Fruit fly (Drosophila melanogaster) whole organism, embryonic: ENCODE data around the gene Cpr67Fb.

Experiments used
- B-H2 ChIP-seq: fragments of 200-800 bp; sonication (Bioruptor generic); optimal IDR thresholded peaks from 2 replicates; lab custom pipeline; 2018; ENCODE audit warnings: missing biosample characterization, mild to moderate bottlenecking, missing genetic modification characterization
- CG10267 ChIP-seq: fragments of 200-800 bp; sonication (Bioruptor generic); optimal IDR thresholded peaks from 2 replicates; lab custom pipeline; 2018; ENCODE audit warnings: missing biosample characterization, mild to moderate bottlenecking, missing genetic modification characterization, moderate library complexity
- CG10543 ChIP-seq: fragments of 200-800 bp; sonication (Bioruptor generic); optimal IDR thresholded peaks from 3 replicates; lab custom pipeline; 2017; ENCODE audit warnings: missing biosample characterization, mild to moderate bottlenecking, missing genetic modification characterization, moderate library complexity
- CG11560 ChIP-seq: fragments of 200-800 bp; sonication (Bioruptor generic); IDR thresholded peaks from 3 replicates; pipeline ENCODE4 v1.3.6; 2022; ENCODE audit warnings: missing biosample characterization, missing genetic modification characterization
- CG11723 ChIP-seq: fragments of 200-800 bp; sonication (Bioruptor generic); optimal IDR thresholded peaks from 2 replicates; lab custom pipeline; 2017; ENCODE audit warnings: missing biosample characterization, mild to moderate bottlenecking, missing genetic modification characterization
- CG12155 ChIP-seq: fragments of 200-800 bp; sonication (Bioruptor generic); optimal IDR thresholded peaks from 3 replicates; lab custom pipeline; 2016; ENCODE audit warnings: missing biosample characterization, missing genetic modification characterization
- CG12659 ChIP-seq: fragments of 200-800 bp; sonication (Bioruptor generic); optimal IDR thresholded peaks from 3 replicates; lab custom pipeline; 2017; ENCODE audit warnings: mild to moderate bottlenecking, missing biosample characterization, missing genetic modification reagents, missing genetic modification characterization
- CG12942 ChIP-seq: fragments of 200-800 bp; sonication (Bioruptor generic); optimal IDR thresholded peaks from 3 replicates; lab custom pipeline; 2016; ENCODE audit warnings: missing biosample characterization, missing genetic modification characterization
- CG13287 ChIP-seq: fragments of 200-800 bp; sonication (Bioruptor generic); IDR thresholded peaks from 2 replicates; pipeline ENCODE4 v1.3.6; 2022; ENCODE audit warnings: missing biosample characterization, missing genetic modification characterization; ENCODE audit not compliant: partially characterized antibody
- CG1529 ChIP-seq: fragments of 200-800 bp; sonication (Bioruptor generic); optimal IDR thresholded peaks from 3 replicates; lab custom pipeline; 2018; ENCODE audit warnings: missing biosample characterization, missing genetic modification characterization
- CG15601 ChIP-seq: fragments of 200-800 bp; sonication (Bioruptor generic); optimal IDR thresholded peaks from 3 replicates; lab custom pipeline; 2019; ENCODE audit warnings: missing biosample characterization, mild to moderate bottlenecking, missing genetic modification characterization, moderate library complexity
- CG17359 ChIP-seq: fragments of 200-800 bp; sonication (Bioruptor generic); optimal IDR thresholded peaks from 3 replicates; lab custom pipeline; 2018; ENCODE audit warnings: missing biosample characterization, mild to moderate bottlenecking, missing genetic modification characterization, moderate library complexity
- CG18476 ChIP-seq: fragments of 200-800 bp; sonication (Bioruptor generic); optimal IDR thresholded peaks from 2 replicates; lab custom pipeline; 2016; ENCODE audit warnings: missing biosample characterization, mild to moderate bottlenecking, missing genetic modification characterization
- CG2129 ChIP-seq: fragments of 200-800 bp; sonication (Bioruptor generic); IDR thresholded peaks from 2 replicates; pipeline ENCODE4 v1.3.6; 2022; ENCODE audit warnings: missing biosample characterization, missing genetic modification characterization; ENCODE audit not compliant: partially characterized antibody
- CG2889 ChIP-seq: fragments of 200-800 bp; sonication (Bioruptor generic); IDR thresholded peaks from 3 replicates; pipeline ENCODE4 v1.3.6; 2022; ENCODE audit warnings: missing biosample characterization, missing genetic modification characterization
- CG32772 ChIP-seq: fragments of 200-800 bp; sonication (Bioruptor generic); IDR thresholded peaks from 2 replicates; pipeline ENCODE4 v1.3.6; 2022; ENCODE audit warnings: missing biosample characterization, missing genetic modification characterization
- CG33557 ChIP-seq: fragments of 200-800 bp; sonication (Bioruptor generic); optimal IDR thresholded peaks from 2 replicates; lab custom pipeline; 2019; ENCODE audit warnings: missing biosample characterization, mild to moderate bottlenecking, missing genetic modification characterization, moderate library complexity
- CG4424 ChIP-seq: fragments of 200-800 bp; sonication (Bioruptor generic); optimal IDR thresholded peaks from 3 replicates; lab custom pipeline; 2016; ENCODE audit warnings: missing biosample characterization, missing genetic modification characterization
- CG6683 ChIP-seq: fragments of 200-800 bp; sonication (Bioruptor generic); optimal IDR thresholded peaks from 2 replicates; lab custom pipeline; 2017; ENCODE audit warnings: missing biosample characterization, mild to moderate bottlenecking, missing genetic modification characterization, missing genetic modification reagents
- CG6791 ChIP-seq: fragments of 200-800 bp; sonication (Bioruptor generic); IDR thresholded peaks from 3 replicates; pipeline ENCODE4 v1.3.6; 2022; ENCODE audit warnings: missing biosample characterization, missing genetic modification characterization; ENCODE audit not compliant: partially characterized antibody
- CG7928 ChIP-seq: fragments of 200-800 bp; sonication (Bioruptor generic); optimal IDR thresholded peaks from 2 replicates; lab custom pipeline; 2017; ENCODE audit warnings: missing biosample characterization, mild to moderate bottlenecking, missing genetic modification characterization
- CG8290 ChIP-seq, 3 experiments: fragments of 200-800 bp; sonication (Bioruptor generic); optimal IDR thresholded peaks; 2 replicates each; lab custom pipeline; 2016 to 2019; ENCODE audit warnings: missing biosample characterization in 3 of 3, missing genetic modification characterization in 3 of 3, mild to moderate bottlenecking in 2 of 3, moderate library complexity in 1 of 3
- Dll ChIP-seq: fragments of 200-800 bp; sonication (Bioruptor generic); IDR thresholded peaks from 4 replicates; pipeline ENCODE4 v1.3.6; 2022; ENCODE audit warnings: missing biosample characterization, missing genetic modification characterization; ENCODE audit not compliant: partially characterized antibody
- Doc3 ChIP-seq: fragments of 200-800 bp; sonication (Bioruptor generic); IDR thresholded peaks from 3 replicates; pipeline ENCODE4 v1.3.6; 2022; ENCODE audit warnings: missing biosample characterization, missing genetic modification characterization; ENCODE audit not compliant: partially characterized antibody
- Ets97D ChIP-seq: fragments of 200-800 bp; sonication (Bioruptor generic); optimal IDR thresholded peaks from 3 replicates; lab custom pipeline; 2016; ENCODE audit warnings: missing biosample characterization, missing genetic modification characterization
- Fer1 ChIP-seq: fragments of 200-800 bp; sonication (Bioruptor generic); optimal IDR thresholded peaks from 2 replicates; lab custom pipeline; 2017; ENCODE audit warnings: missing biosample characterization, mild to moderate bottlenecking, missing genetic modification characterization
- HLH4C ChIP-seq: fragments of 200-800 bp; sonication (Bioruptor generic); IDR thresholded peaks from 3 replicates; pipeline ENCODE4 v1.3.6; 2022; ENCODE audit warnings: missing biosample characterization, missing genetic modification characterization; ENCODE audit not compliant: partially characterized antibody
- Hr78 ChIP-seq, 2 experiments: fragments of 200-800 bp in 1 of 2; fragments of >200 bp in 1 of 2; sonication (Bioruptor generic) in 1 of 2; optimal IDR thresholded peaks; 2 replicates each; lab custom pipeline; 2017 to 2019; ENCODE audit warnings: missing biosample characterization in 2 of 2, missing genetic modification characterization in 2 of 2, mild to moderate bottlenecking in 1 of 2, moderate library complexity in 1 of 2
- Med ChIP-seq: fragments of 200-800 bp; sonication (Bioruptor generic); peaks from one replicate; lab custom pipeline; 2016; ENCODE audit warnings: missing biosample characterization, missing genetic modification characterization, mild to moderate bottlenecking, inconsistent platforms, moderate library complexity
- Mrtf ChIP-seq: fragments of 200-800 bp; sonication (Bioruptor generic); IDR thresholded peaks from 3 replicates; pipeline ENCODE4 v1.3.6; 2022; ENCODE audit warnings: missing biosample characterization, missing genetic modification characterization
- Ptx1 ChIP-seq: fragments of 200-800 bp; sonication (Bioruptor generic); IDR thresholded peaks from 2 replicates; pipeline ENCODE4 v1.3.6; 2022; ENCODE audit warnings: missing biosample characterization, missing genetic modification characterization
- TFAM ChIP-seq: fragments of 200-800 bp; sonication (Bioruptor generic); optimal IDR thresholded peaks from 2 replicates; lab custom pipeline; 2017; ENCODE audit warnings: missing biosample characterization, missing genetic modification characterization, inconsistent platforms
- ab ChIP-seq: fragments of 200-800 bp; sonication (Bioruptor generic); optimal IDR thresholded peaks from 2 replicates; lab custom pipeline; 2016; ENCODE audit warnings: missing biosample characterization, missing genetic modification characterization
- ato ChIP-seq: fragments of 200-800 bp; sonication (Bioruptor generic); IDR thresholded peaks from 2 replicates; pipeline ENCODE4 v1.3.6; 2022; ENCODE audit warnings: missing biosample characterization, missing genetic modification characterization; ENCODE audit not compliant: partially characterized antibody
- cad ChIP-seq: fragments of >200 bp; optimal IDR thresholded peaks from 2 replicates; lab custom pipeline; 2017; ENCODE audit warnings: missing biosample characterization, missing genetic modification characterization
- cato ChIP-seq: fragments of 200-800 bp; sonication (Bioruptor generic); optimal IDR thresholded peaks from 2 replicates; lab custom pipeline; 2016; ENCODE audit warnings: missing biosample characterization, missing genetic modification characterization, borderline replicate concordance
- caup ChIP-seq: fragments of 200-800 bp; sonication (Bioruptor generic); optimal IDR thresholded peaks from 3 replicates; lab custom pipeline; 2017; ENCODE audit warnings: missing biosample characterization, mild to moderate bottlenecking, missing genetic modification characterization, moderate library complexity; ENCODE audit not compliant: severe bottlenecking
- ci ChIP-seq: fragments of 200-800 bp; sonication (Bioruptor generic); IDR thresholded peaks from 3 replicates; pipeline ENCODE4 v1.3.6; 2022; ENCODE audit warnings: missing biosample characterization, missing genetic modification characterization
- da ChIP-seq: fragments of 200-800 bp; sonication (Bioruptor generic); optimal IDR thresholded peaks from 2 replicates; lab custom pipeline; 2016; ENCODE audit warnings: missing biosample characterization, missing genetic modification characterization
- dati ChIP-seq: fragments of 200-800 bp; sonication (Bioruptor generic); IDR thresholded peaks from 2 replicates; pipeline ENCODE4 v1.3.6; 2022; ENCODE audit warnings: missing biosample characterization, missing genetic modification characterization
- dysf ChIP-seq: fragments of 200-800 bp; sonication (Bioruptor generic); IDR thresholded peaks from 3 replicates; pipeline ENCODE4 v1.3.6; 2022; ENCODE audit warnings: missing biosample characterization, missing genetic modification characterization
- fd3F ChIP-seq: fragments of 200-800 bp; sonication (Bioruptor generic); optimal IDR thresholded peaks from 2 replicates; lab custom pipeline; 2018; ENCODE audit warnings: missing biosample characterization, mild to moderate bottlenecking, missing genetic modification characterization, moderate library complexity
- hkb ChIP-seq, 2 experiments: fragments of 200-800 bp in 1 of 2; fragments of >200 bp in 1 of 2; sonication (Bioruptor generic) in 1 of 2; IDR thresholded peaks in 1 of 2; optimal IDR thresholded peaks in 1 of 2; 2 replicates each; pipeline versions ENCODE4 v1.3.6 to Lab custom; 2017 to 2022; ENCODE audit warnings: missing biosample characterization in 1 of 2, missing genetic modification characterization in 1 of 2
- pb ChIP-seq: fragments of 200-800 bp; sonication (Bioruptor generic); optimal IDR thresholded peaks from 3 replicates; lab custom pipeline; 2016; ENCODE audit warnings: missing biosample characterization, missing genetic modification characterization
- pho ChIP-seq: fragments of 200-800 bp; sonication (Bioruptor generic); optimal IDR thresholded peaks from 2 replicates; lab custom pipeline; 2016; ENCODE audit warnings: missing biosample characterization, missing genetic modification characterization
- pita ChIP-seq: fragments of 200-800 bp; sonication (Bioruptor generic); optimal IDR thresholded peaks from 2 replicates; lab custom pipeline; 2017; ENCODE audit warnings: missing biosample characterization, mild to moderate bottlenecking, missing genetic modification characterization
- tx ChIP-seq: fragments of 200-800 bp; sonication (Bioruptor generic); optimal IDR thresholded peaks from 2 replicates; lab custom pipeline; 2016; ENCODE audit warnings: missing biosample characterization, missing genetic modification characterization
- wek ChIP-seq: fragments of 200-800 bp; sonication (Bioruptor generic); optimal IDR thresholded peaks from 3 replicates; lab custom pipeline; 2018; ENCODE audit warnings: missing biosample characterization, mild to moderate bottlenecking, missing genetic modification characterization, moderate library complexity

Gene Cpr67Fb

dm6 chr3L:10856534-10857030, 37.4 kb upstream of the Cpr67Fb start (continued):
- TF ChIP-seq wek (GFP tag; lab: Kevin White, UChicago) (no peak), Med (peak; percentile 86), CG32772 (GFP tag; lab: Robert Waterston, UW) (no peak), fd3F (GFP tag; lab: Kevin White, UChicago) (no peak), CG12155 (no peak), CG12942 (GFP tag; lab: Kevin White, UChicago) (no peak), da (GFP tag; lab: Kevin White, UChicago) (peak; percentile 84), dati (GFP tag; lab: Robert Waterston, UW) (no peak), CG10267 (tag; lab: Kevin White, UChicago) (peak; percentile 14), ci (GFP tag; lab: Robert Waterston, UW) (peak; percentile 69), CG10543 (GFP tag; lab: Kevin White, UChicago) (peak; percentile 88), ato (no peak), Ets97D (GFP tag; lab: Kevin White, UChicago) (peak; percentile 2), Ptx1 (0 out of 2 replicates have a peak, but pooled peaks have one; percentile 11), tx (GFP tag; lab: Kevin White, UChicago) (peak; percentile 8), Mrtf (GFP tag; lab: Robert Waterston, UW) (no peak), CG1529 (no peak), CG6683 (peak; percentile 27), CG4424 (peak; percentile 100), CG7928 (no peak), CG17359 (tag; lab: Kevin White, UChicago) (peak; percentile 8), TFAM (GFP tag; lab: Kevin White, UChicago) (no peak), CG6791 (peak; percentile 17; the same call in 1 of the 3 replicates), caup (GFP tag; lab: Kevin White, UChicago) (peak; percentile 53), CG13287 (GFP tag; lab: Robert Waterston, UW) (peak; percentile 56; the same call in 1 of the 2 replicates), CG2129 (GFP tag; lab: Robert Waterston, UW) (no peak), Dll (GFP tag; lab: Robert Waterston, UW) (peak; percentile 22; the same call in 1 of the 4 replicates), CG2889 (GFP tag; lab: Robert Waterston, UW) (no peak), CG15601 (peak; percentile 35), hkb (optimal IDR thresholded peaks at IDR 0.05; lab: Kevin White, UChicago) (no peak), hkb (GFP tag; IDR thresholded peaks at IDR 0.05; lab: Robert Waterston, UW) (peak; percentile 56), cad (peak; percentile 43), HLH4C (GFP tag; lab: Robert Waterston, UW) (0 out of 3 replicates have a peak, but pooled peaks have one; percentile 50), pho (peak; percentile 37), Doc3 (no peak), Fer1 (GFP tag; lab: Kevin White, UChicago) (peak; percentile 69), ab (GFP tag; lab: Kevin White, UChicago) (peak; percentile 57), CG11723 (GFP tag; lab: Kevin White, UChicago) (no peak), CG12659 (GFP tag; lab: Kevin White, UChicago) (peak; percentile 37), B-H2 (GFP tag; lab: Kevin White, UChicago) (peak; percentile 11), CG33557 (GFP tag; lab: Kevin White, UChicago) (peak; percentile 24), pita (no peak), CG18476 (no peak), cato (GFP tag; lab: Kevin White, UChicago) (no peak), dysf (GFP tag; lab: Robert Waterston, UW) (no peak), pb (GFP tag; lab: Kevin White, UChicago) (peak; percentile 66), CG11560 (no peak), CG8290 (GFP tag; optimal IDR thresholded peaks at IDR 0.05; lab: Kevin White, UChicago) (peak; percentile 67), CG8290 (tag; optimal IDR thresholded peaks at IDR 0.05; lab: Kevin White, UChicago) (peak; percentile 73 to 98), Hr78 (GFP tag; optimal IDR thresholded peaks at IDR 0.05; lab: Kevin White, UChicago) (peak in 1 of 2 experiments; percentile 72)
